Fruit fly (Drosophila melanogaster) whole organism, prepupa: Measurements from ENCODE around the gene CG16711.

Experiments used
- CG10631 ChIP-seq: fragments of 200-800 bp; sonication (Bioruptor generic); optimal IDR thresholded peaks from 2 replicates; lab custom pipeline; 2016; ENCODE audit warnings: missing biosample characterization, missing genetic modification characterization
- CG10669 ChIP-seq: fragments of 200-800 bp; sonication (Bioruptor generic); optimal IDR thresholded peaks from 3 replicates; lab custom pipeline; 2018; ENCODE audit warnings: missing biosample characterization, mild to moderate bottlenecking, missing genetic modification characterization, moderate library complexity
- CG11294 ChIP-seq: fragments of 200-800 bp; sonication (Bioruptor generic); IDR thresholded peaks from 2 replicates; pipeline ENCODE4 v1.3.6; 2022; ENCODE audit warnings: missing biosample characterization, missing genetic modification characterization
- CG11902 ChIP-seq: fragments of 200-800 bp; sonication (Bioruptor generic); optimal IDR thresholded peaks from 3 replicates; lab custom pipeline; 2016; ENCODE audit warnings: missing biosample characterization, missing genetic modification characterization
- CG15336 ChIP-seq: fragments of 200-800 bp; sonication (Bioruptor generic); IDR thresholded peaks from 2 replicates; pipeline ENCODE4 v1.3.6; 2022; ENCODE audit warnings: missing biosample characterization, missing genetic modification characterization
- CG1621 ChIP-seq: fragments of 200-800 bp; sonication (Bioruptor generic); optimal IDR thresholded peaks from 3 replicates; lab custom pipeline; 2018; ENCODE audit warnings: missing biosample characterization, mild to moderate bottlenecking, missing genetic modification characterization
- CG16779 ChIP-seq: fragments of 200-800 bp; sonication (Bioruptor generic); optimal IDR thresholded peaks from 3 replicates; lab custom pipeline; 2017; ENCODE audit warnings: missing biosample characterization, mild to moderate bottlenecking, missing genetic modification characterization
- CG3032 ChIP-seq: fragments of 200-800 bp; optimal IDR thresholded peaks from 2 replicates; lab custom pipeline; 2019; ENCODE audit warnings: missing biosample characterization, mild to moderate bottlenecking, missing genetic modification characterization, moderate library complexity
- CG31627 ChIP-seq: fragments of 200-800 bp; sonication (Bioruptor generic); optimal IDR thresholded peaks from 3 replicates; lab custom pipeline; 2016; ENCODE audit warnings: missing biosample characterization, missing genetic modification characterization
- CG32006 ChIP-seq: fragments of 200-800 bp; sonication (Bioruptor generic); optimal IDR thresholded peaks from 3 replicates; lab custom pipeline; 2017; ENCODE audit warnings: missing biosample characterization, mild to moderate bottlenecking, missing genetic modification characterization
- CG34406 ChIP-seq: fragments of 200-800 bp; sonication (Bioruptor generic); optimal IDR thresholded peaks from 3 replicates; lab custom pipeline; 2016; ENCODE audit warnings: missing biosample characterization, missing genetic modification characterization
- CG3919 ChIP-seq: fragments of 200-800 bp; sonication (Bioruptor generic); optimal IDR thresholded peaks from 3 replicates; lab custom pipeline; 2016; ENCODE audit warnings: missing biosample characterization, missing genetic modification characterization
- CG4318 ChIP-seq: fragments of 200-800 bp; sonication (Bioruptor generic); optimal IDR thresholded peaks from 3 replicates; lab custom pipeline; 2017; ENCODE audit warnings: missing biosample characterization, mild to moderate bottlenecking, missing genetic modification characterization
- CG6792 ChIP-seq: fragments of 200-800 bp; sonication (Bioruptor generic); optimal IDR thresholded peaks from 3 replicates; lab custom pipeline; 2016; ENCODE audit warnings: missing biosample characterization, missing genetic modification characterization
- CG6808 ChIP-seq: fragments of 200-800 bp; sonication (Bioruptor generic); optimal IDR thresholded peaks from 3 replicates; lab custom pipeline; 2017; ENCODE audit warnings: missing biosample characterization, missing genetic modification characterization, mild to moderate bottlenecking, moderate library complexity, missing genetic modification reagents
- CG6854 ChIP-seq: fragments of 200-800 bp; sonication (Bioruptor generic); optimal IDR thresholded peaks from 2 replicates; lab custom pipeline; 2017; ENCODE audit warnings: missing biosample characterization, mild to moderate bottlenecking, missing genetic modification characterization
- CG8119 ChIP-seq: fragments of 200-800 bp; sonication (Bioruptor generic); IDR thresholded peaks from 3 replicates; pipeline ENCODE4 v1.3.6; 2022; ENCODE audit warnings: missing biosample characterization, missing genetic modification characterization
- CG8319 ChIP-seq: fragments of 200-800 bp; sonication (Bioruptor generic); optimal IDR thresholded peaks from 3 replicates; lab custom pipeline; 2016; ENCODE audit warnings: missing biosample characterization, missing genetic modification characterization
- CG8632 ChIP-seq: fragments of 200-800 bp; sonication (Bioruptor generic); optimal IDR thresholded peaks from 3 replicates; lab custom pipeline; 2016; ENCODE audit warnings: missing biosample characterization, missing genetic modification characterization
- Eip75B ChIP-seq: fragments of 200-800 bp; sonication (Bioruptor generic); optimal IDR thresholded peaks from 3 replicates; lab custom pipeline; 2016; ENCODE audit warnings: missing biosample characterization, missing genetic modification characterization
- Eip78C ChIP-seq: fragments of 200-800 bp; sonication (Bioruptor generic); peaks from one replicate; lab custom pipeline; 2016; ENCODE audit warnings: missing biosample characterization, missing genetic modification characterization
- Ets21C ChIP-seq: fragments of 200-800 bp; sonication (Bioruptor generic); optimal IDR thresholded peaks from 3 replicates; lab custom pipeline; 2016; ENCODE audit warnings: missing biosample characterization, missing genetic modification characterization
- Ets96B ChIP-seq: fragments of 200-800 bp; optimal IDR thresholded peaks from 2 replicates; lab custom pipeline; 2019; ENCODE audit warnings: missing biosample characterization, mild to moderate bottlenecking, missing genetic modification characterization, moderate library complexity
- Gug ChIP-seq: fragments of 200-800 bp; sonication (Bioruptor generic); IDR thresholded peaks from 2 replicates; pipeline ENCODE4 v1.3.6; 2022; ENCODE audit warnings: missing biosample characterization, missing genetic modification characterization
- Hr38 ChIP-seq: sonication (Bioruptor generic); optimal IDR thresholded peaks from 2 replicates; lab custom pipeline; 2016; ENCODE audit warnings: missing biosample characterization, missing genetic modification characterization
- Hr39 ChIP-seq: fragments of 200-800 bp; sonication (Bioruptor generic); optimal IDR thresholded peaks from 2 replicates; lab custom pipeline; 2016; ENCODE audit warnings: missing biosample characterization, missing genetic modification characterization
- Hr4 ChIP-seq: fragments of 200-800 bp; sonication (Bioruptor generic); optimal IDR thresholded peaks from 3 replicates; lab custom pipeline; 2016; ENCODE audit warnings: missing biosample characterization, missing genetic modification characterization
- Lpt ChIP-seq: fragments of 200-800 bp; sonication (Bioruptor generic); optimal IDR thresholded peaks from 3 replicates; lab custom pipeline; 2016; ENCODE audit warnings: missing biosample characterization, missing genetic modification characterization
- Met ChIP-seq: fragments of 200-800 bp; sonication (Bioruptor generic); optimal IDR thresholded peaks from 3 replicates; lab custom pipeline; 2016; ENCODE audit warnings: missing biosample characterization, missing genetic modification characterization
- OdsH ChIP-seq: fragments of 200-800 bp; sonication (Bioruptor generic); optimal IDR thresholded peaks from 3 replicates; lab custom pipeline; 2016; ENCODE audit warnings: missing biosample characterization, missing genetic modification characterization
- Sox102F ChIP-seq: fragments of 200-800 bp; sonication (Bioruptor generic); optimal IDR thresholded peaks from 2 replicates; lab custom pipeline; 2016; ENCODE audit warnings: missing biosample characterization, mild to moderate bottlenecking, missing genetic modification characterization
- Sox14 ChIP-seq: fragments of 200-800 bp; sonication (Bioruptor generic); optimal IDR thresholded peaks from 3 replicates; lab custom pipeline; 2016; ENCODE audit warnings: missing biosample characterization, missing genetic modification characterization
- Sox15 ChIP-seq: fragments of 200-800 bp; sonication (Bioruptor generic); optimal IDR thresholded peaks from 3 replicates; lab custom pipeline; 2016; ENCODE audit warnings: missing biosample characterization, missing genetic modification characterization
- acj6 ChIP-seq: fragments of 200-800 bp; sonication (Bioruptor generic); optimal IDR thresholded peaks from 3 replicates; lab custom pipeline; 2016; ENCODE audit warnings: missing biosample characterization, missing genetic modification characterization
- cyc ChIP-seq: fragments of 200-800 bp; sonication (Bioruptor generic); optimal IDR thresholded peaks from 3 replicates; lab custom pipeline; 2016; ENCODE audit warnings: missing biosample characterization, missing genetic modification characterization
- dac ChIP-seq: fragments of 200-800 bp; sonication (Bioruptor generic); optimal IDR thresholded peaks from 2 replicates; lab custom pipeline; 2017; ENCODE audit warnings: missing biosample characterization, mild to moderate bottlenecking, missing genetic modification characterization
- dsx ChIP-seq: fragments of 200-800 bp; optimal IDR thresholded peaks from 3 replicates; lab custom pipeline; 2019; ENCODE audit warnings: missing biosample characterization, mild to moderate bottlenecking, missing genetic modification characterization, moderate library complexity; ENCODE audit not compliant: poor library complexity, severe bottlenecking
- eg ChIP-seq: fragments of 200-800 bp; sonication (Bioruptor generic); IDR thresholded peaks from 3 replicates; pipeline ENCODE4 v1.3.6; 2022; ENCODE audit warnings: missing biosample characterization, missing genetic modification characterization
- esn ChIP-seq: fragments of 200-800 bp; sonication (Bioruptor generic); optimal IDR thresholded peaks from 2 replicates; lab custom pipeline; 2016; ENCODE audit warnings: missing biosample characterization, mild to moderate bottlenecking, missing genetic modification characterization, moderate library complexity
- fd59A ChIP-seq: fragments of 200-800 bp; sonication (Bioruptor generic); optimal IDR thresholded peaks from 2 replicates; lab custom pipeline; 2017; ENCODE audit warnings: missing biosample characterization, mild to moderate bottlenecking, missing genetic modification characterization, missing genetic modification reagents
- fd85E ChIP-seq: fragments of 200-800 bp; sonication (Bioruptor generic); optimal IDR thresholded peaks from 3 replicates; lab custom pipeline; 2016; ENCODE audit warnings: missing biosample characterization, missing genetic modification characterization
- fkh ChIP-seq: fragments of 200-800 bp; sonication (Bioruptor generic); optimal IDR thresholded peaks from 3 replicates; lab custom pipeline; 2017; ENCODE audit warnings: missing biosample characterization, mild to moderate bottlenecking, missing genetic modification characterization, moderate library complexity
- lz ChIP-seq: fragments of 200-800 bp; sonication (Bioruptor generic); optimal IDR thresholded peaks from 3 replicates; lab custom pipeline; 2016; ENCODE audit warnings: missing biosample characterization, missing genetic modification characterization
- net ChIP-seq: fragments of 200-800 bp; sonication (Bioruptor generic); optimal IDR thresholded peaks from 3 replicates; lab custom pipeline; 2016; ENCODE audit warnings: missing biosample characterization, missing genetic modification characterization
- salr ChIP-seq, 2 experiments: fragments of 200-800 bp; sonication (Bioruptor generic); optimal IDR thresholded peaks; 3 replicates each; lab custom pipeline; 2016 to 2018; ENCODE audit warnings: missing biosample characterization in 2 of 2, missing genetic modification characterization in 2 of 2, mild to moderate bottlenecking in 1 of 2
- ss ChIP-seq, 2 experiments: fragments of 200-800 bp; sonication (Bioruptor generic); optimal IDR thresholded peaks; 2 replicates in 1 of 2; 3 replicates in 1 of 2; lab custom pipeline; 2017 to 2018; ENCODE audit warnings: mild to moderate bottlenecking in 2 of 2, missing biosample characterization in 2 of 2, missing genetic modification characterization in 2 of 2, moderate library complexity in 1 of 2
- svp ChIP-seq: fragments of 200-800 bp; sonication (Bioruptor generic); peaks from one replicate; lab custom pipeline; 2016; ENCODE audit warnings: missing biosample characterization, missing genetic modification characterization
- vri ChIP-seq: fragments of 200-800 bp; sonication (Bioruptor generic); optimal IDR thresholded peaks from 3 replicates; lab custom pipeline; 2016; ENCODE audit warnings: missing biosample characterization, mild to moderate bottlenecking, missing genetic modification characterization

Gene CG16711

DNA sequence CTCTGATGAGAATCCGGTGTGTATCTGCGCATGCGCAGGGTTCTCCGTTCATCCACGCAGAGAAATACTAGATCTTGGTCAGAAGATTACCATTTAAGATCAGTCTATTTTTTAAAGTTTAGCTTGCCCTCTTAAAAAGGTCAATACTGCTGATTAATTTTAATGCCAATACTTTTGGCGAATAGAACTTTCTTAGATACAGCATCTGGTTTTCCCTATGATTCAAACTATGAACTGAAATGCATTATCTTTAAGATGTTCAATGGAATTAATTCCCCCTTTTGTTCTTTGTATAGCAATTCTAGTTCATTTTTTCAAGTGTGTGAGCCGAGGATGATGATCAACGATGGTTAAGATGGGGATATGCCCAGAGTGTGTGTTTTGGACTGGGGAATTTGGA, 38.2 kb downstream of the CG16711 start (continued):
- TF ChIP-seq Met (GFP tag; lab: Kevin White, UChicago) (peak; percentile 69), fkh (no peak), vri (GFP tag; lab: Kevin White, UChicago) (peak; percentile 37), fd85E (no peak), Lpt (GFP tag; lab: Kevin White, UChicago) (peak; percentile 35), Sox14 (GFP tag; lab: Kevin White, UChicago) (peak; percentile 60), CG8119 (peak; percentile 57), CG10669 (GFP tag; lab: Kevin White, UChicago) (peak; percentile 79), CG11294 (GFP tag; lab: Robert Waterston, UW) (no peak), Sox102F (GFP tag; lab: Kevin White, UChicago) (peak; percentile 55), cyc (GFP tag; lab: Kevin White, UChicago) (peak; percentile 82), salr (GFP tag; optimal IDR thresholded peaks at IDR 0.05; lab: Kevin White, UChicago) (peak in 1 of 2 experiments; percentile 69), fd59A (GFP tag; lab: Kevin White, UChicago) (peak; percentile 28), CG10631 (GFP tag; lab: Kevin White, UChicago) (peak; percentile 62), CG34406 (GFP tag; lab: Kevin White, UChicago) (no peak), CG1621 (tag; lab: Kevin White, UChicago) (no peak), Hr39 (GFP tag; lab: Kevin White, UChicago) (peak; percentile 42), dac (GFP tag; lab: Kevin White, UChicago) (no peak)

DNA sequence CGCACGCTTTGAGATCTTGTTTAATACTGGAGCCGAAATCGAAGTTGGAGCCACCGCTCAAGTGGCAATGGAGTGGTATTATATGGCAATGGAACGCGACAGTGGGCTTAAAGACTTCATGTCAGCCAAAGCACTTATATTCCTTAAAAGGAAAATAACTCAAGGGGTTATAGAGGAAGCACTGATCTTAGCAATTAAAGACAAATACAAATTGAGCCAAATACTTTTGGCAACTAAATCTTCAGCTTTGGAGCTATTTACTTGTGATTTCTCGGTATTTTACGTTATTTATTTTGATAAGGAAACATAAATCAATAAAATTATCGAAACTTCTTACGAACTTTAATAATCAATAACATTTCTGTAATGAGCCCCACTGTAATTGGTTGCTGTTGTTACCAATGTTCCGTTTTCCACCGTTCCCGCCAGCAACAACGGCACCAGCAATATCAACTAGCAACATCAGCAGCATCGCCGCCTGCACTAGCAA, 40.0 kb downstream of the CG16711 start:
- TF ChIP-seq Eip78C (GFP tag; lab: Kevin White, UChicago) (peak; percentile 97), CG4318 (GFP tag; lab: Kevin White, UChicago) (peak; percentile 95), Sox15 (GFP tag; lab: Kevin White, UChicago) (peak; percentile 66), esn (GFP tag; lab: Kevin White, UChicago) (peak; percentile 94), fd85E (peak; percentile 87), net (GFP tag; lab: Kevin White, UChicago) (peak; percentile 89), CG10631 (GFP tag; lab: Kevin White, UChicago) (peak; percentile 93), Sox14 (GFP tag; lab: Kevin White, UChicago) (peak; percentile 88), fd59A (GFP tag; lab: Kevin White, UChicago) (peak; percentile 87), CG6808 (GFP tag; lab: Kevin White, UChicago) (peak; percentile 98), Ets21C (GFP tag; lab: Kevin White, UChicago) (peak; percentile 85), Eip75B (GFP tag; lab: Kevin White, UChicago) (peak; percentile 93), Met (GFP tag; lab: Kevin White, UChicago) (peak; percentile 89), CG3032 (peak; percentile 98), CG32006 (GFP tag; lab: Kevin White, UChicago) (peak; percentile 96), Gug (GFP tag; lab: Robert Waterston, UW) (peak; percentile 90), Hr38 (GFP tag; lab: Kevin White, UChicago) (no peak), CG3919 (GFP tag; lab: Kevin White, UChicago) (peak; percentile 98), CG15336 (GFP tag; lab: Robert Waterston, UW) (peak; percentile 94), CG11902 (GFP tag; lab: Kevin White, UChicago) (peak; percentile 90), Hr4 (GFP tag; lab: Kevin White, UChicago) (peak; percentile 94), CG6854 (GFP tag; lab: Kevin White, UChicago) (peak; percentile 87), svp (GFP tag; lab: Kevin White, UChicago) (peak; percentile 93), Hr39 (GFP tag; lab: Kevin White, UChicago) (peak; percentile 79), OdsH (GFP tag; lab: Kevin White, UChicago) (peak; percentile 89), ss (GFP tag; optimal IDR thresholded peaks at IDR 0.05; lab: Kevin White, UChicago) (peak; percentile 74 to 93), lz (GFP tag; lab: Kevin White, UChicago) (peak; percentile 93), CG8632 (GFP tag; lab: Kevin White, UChicago) (peak; percentile 84), Ets96B (tag; lab: Kevin White, UChicago) (peak; percentile 97), CG6792 (peak; percentile 91), eg (GFP tag; lab: Robert Waterston, UW) (peak; percentile 95), CG16779 (tag; lab: Kevin White, UChicago) (peak; percentile 89), acj6 (peak; percentile 89), CG8119 (peak; percentile 98), CG1621 (tag; lab: Kevin White, UChicago) (peak; percentile 84), CG31627 (peak; percentile 81), CG8319 (GFP tag; lab: Kevin White, UChicago) (peak; percentile 70), dsx (GFP tag; lab: Kevin White, UChicago) (peak; percentile 78), CG10669 (GFP tag; lab: Kevin White, UChicago) (peak; percentile 98)
